Fruit fly (Drosophila melanogaster) whole organism, embryonic: ENCODE data around the gene Est-Q.
A peak's percentile ranks its signal among the peaks of the same experiment; 100 is the strongest.

Experiments used
- Awh ChIP-seq: fragments of 200-800 bp; sonication (Bioruptor generic); IDR thresholded peaks from 2 replicates; pipeline ENCODE4, ENCODE4 v1.3.6; 2022; ENCODE audit warnings: missing biosample characterization, missing genetic modification characterization
- CG10321 ChIP-seq: fragments of 200-800 bp; sonication (Bioruptor generic); IDR thresholded peaks from 2 replicates; pipeline ENCODE4 v1.3.6; 2022; ENCODE audit warnings: missing biosample characterization, missing genetic modification characterization
- CG12155 ChIP-seq: fragments of 200-800 bp; sonication (Bioruptor generic); optimal IDR thresholded peaks from 3 replicates; lab custom pipeline; 2016; ENCODE audit warnings: missing biosample characterization, missing genetic modification characterization
- CG1233 ChIP-seq: fragments of 200-800 bp; sonication (Bioruptor generic); optimal IDR thresholded peaks from 4 replicates; lab custom pipeline; 2018; ENCODE audit warnings: missing biosample characterization, mild to moderate bottlenecking, missing genetic modification characterization
- CG12659 ChIP-seq: fragments of 200-800 bp; sonication (Bioruptor generic); optimal IDR thresholded peaks from 3 replicates; lab custom pipeline; 2017; ENCODE audit warnings: mild to moderate bottlenecking, missing biosample characterization, missing genetic modification reagents, missing genetic modification characterization
- CG12942 ChIP-seq: fragments of 200-800 bp; sonication (Bioruptor generic); optimal IDR thresholded peaks from 3 replicates; lab custom pipeline; 2016; ENCODE audit warnings: missing biosample characterization, missing genetic modification characterization
- CG13287 ChIP-seq: fragments of 200-800 bp; sonication (Bioruptor generic); IDR thresholded peaks from 2 replicates; pipeline ENCODE4 v1.3.6; 2022; ENCODE audit warnings: missing biosample characterization, missing genetic modification characterization; ENCODE audit not compliant: partially characterized antibody
- CG15011 ChIP-seq: fragments of 200-800 bp; sonication (Bioruptor generic); optimal IDR thresholded peaks from 3 replicates; lab custom pipeline; 2018; ENCODE audit warnings: missing biosample characterization, mild to moderate bottlenecking, missing genetic modification characterization
- CG16779 ChIP-seq: fragments of 200-800 bp; sonication (Bioruptor generic); IDR thresholded peaks from 2 replicates; pipeline ENCODE4 v1.3.6; 2022; ENCODE audit warnings: missing biosample characterization, missing genetic modification characterization
- CG16813 ChIP-seq: fragments of 200-800 bp; sonication (Bioruptor generic); IDR thresholded peaks from 3 replicates; pipeline ENCODE4 v1.3.6; 2022; ENCODE audit warnings: missing biosample characterization, missing genetic modification characterization; ENCODE audit not compliant: partially characterized antibody
- CG17359 ChIP-seq: fragments of 200-800 bp; sonication (Bioruptor generic); optimal IDR thresholded peaks from 3 replicates; lab custom pipeline; 2018; ENCODE audit warnings: missing biosample characterization, mild to moderate bottlenecking, missing genetic modification characterization, moderate library complexity
- CG17361 ChIP-seq: fragments of 200-800 bp; sonication (Bioruptor generic); IDR thresholded peaks from 3 replicates; pipeline ENCODE4 v1.3.6; 2022; ENCODE audit warnings: missing biosample characterization, missing genetic modification characterization
- CG17829 ChIP-seq: fragments of 200-800 bp; optimal IDR thresholded peaks from 2 replicates; lab custom pipeline; 2019; ENCODE audit warnings: missing biosample characterization, mild to moderate bottlenecking, missing genetic modification characterization, moderate library complexity
- CG1832 ChIP-seq: fragments of 200-800 bp; sonication (Bioruptor generic); optimal IDR thresholded peaks from 2 replicates; lab custom pipeline; 2017; ENCODE audit warnings: missing biosample characterization, mild to moderate bottlenecking, missing genetic modification characterization, inconsistent platforms
- CG18599 ChIP-seq: fragments of 200-800 bp; sonication (Bioruptor generic); optimal IDR thresholded peaks from 3 replicates; lab custom pipeline; 2017; ENCODE audit warnings: missing biosample characterization, missing genetic modification characterization, mild to moderate bottlenecking, moderate library complexity, missing genetic modification reagents
- CG43689 ChIP-seq: fragments of 200-800 bp; sonication (Bioruptor generic); IDR thresholded peaks from 2 replicates; pipeline ENCODE4 v1.3.6; 2022; ENCODE audit warnings: missing biosample characterization, missing genetic modification characterization
- CG5180 ChIP-seq: fragments of 200-800 bp; sonication (Bioruptor generic); optimal IDR thresholded peaks from 3 replicates; lab custom pipeline; 2017; ENCODE audit warnings: missing biosample characterization, missing genetic modification characterization, mild to moderate bottlenecking, moderate library complexity, missing genetic modification reagents
- CG6254 ChIP-seq: fragments of 200-800 bp; sonication (Bioruptor generic); optimal IDR thresholded peaks from 3 replicates; lab custom pipeline; 2017; ENCODE audit warnings: mild to moderate bottlenecking, missing biosample characterization, missing genetic modification reagents, missing genetic modification characterization
- CG7786 ChIP-seq: fragments of 200-800 bp; sonication (Bioruptor generic); optimal IDR thresholded peaks from 2 replicates; lab custom pipeline; 2016; ENCODE audit warnings: missing biosample characterization, missing genetic modification characterization
- CG8359 ChIP-seq: fragments of 200-800 bp; sonication (Bioruptor generic); optimal IDR thresholded peaks from 2 replicates; lab custom pipeline; 2017; ENCODE audit warnings: missing biosample characterization, mild to moderate bottlenecking, missing genetic modification characterization, borderline replicate concordance
- CG8924 ChIP-seq: fragments of 200-800 bp; optimal IDR thresholded peaks from 3 replicates; lab custom pipeline; 2019; ENCODE audit warnings: missing biosample characterization, mild to moderate bottlenecking, missing genetic modification characterization, moderate library complexity
- CG9876 ChIP-seq: fragments of 200-800 bp; sonication (Bioruptor generic); optimal IDR thresholded peaks from 2 replicates; lab custom pipeline; 2016; ENCODE audit warnings: missing biosample characterization, missing genetic modification characterization
- Chrac-16 ChIP-seq: fragments of 200-800 bp; sonication (Bioruptor generic); optimal IDR thresholded peaks from 3 replicates; lab custom pipeline; 2016; ENCODE audit warnings: missing biosample characterization, missing genetic modification characterization
- CkIIα-i1 ChIP-seq: fragments of 200-800 bp; sonication (Bioruptor generic); IDR thresholded peaks from 2 replicates; pipeline ENCODE4 v1.3.6; 2022; ENCODE audit warnings: missing biosample characterization, missing genetic modification characterization
- CrebB ChIP-seq: fragments of 200-800 bp; sonication (Bioruptor generic); optimal IDR thresholded peaks from 3 replicates; lab custom pipeline; 2018; ENCODE audit warnings: missing biosample characterization, mild to moderate bottlenecking, missing genetic modification characterization
- D ChIP-seq, 2 experiments: fragments of 200-800 bp in 1 of 2; fragments of >200 bp in 1 of 2; sonication (Bioruptor generic) in 1 of 2; optimal IDR thresholded peaks; 2 replicates in 1 of 2; 3 replicates in 1 of 2; lab custom pipeline; 2017; ENCODE audit warnings: mild to moderate bottlenecking in 1 of 2, missing biosample characterization in 1 of 2, missing genetic modification characterization in 1 of 2, missing genetic modification reagents in 1 of 2
- Elba2 ChIP-seq: fragments of 200-800 bp; sonication (Bioruptor generic); optimal IDR thresholded peaks from 3 replicates; lab custom pipeline; 2016; ENCODE audit warnings: missing biosample characterization, missing genetic modification characterization
- Fer3 ChIP-seq: fragments of 200-800 bp; sonication (Bioruptor generic); optimal IDR thresholded peaks from 2 replicates; lab custom pipeline; 2018; ENCODE audit warnings: missing biosample characterization, mild to moderate bottlenecking, missing genetic modification characterization, moderate library complexity
- H15 ChIP-seq: fragments of 200-800 bp; sonication (Bioruptor generic); IDR thresholded peaks from 3 replicates; pipeline ENCODE4 v1.3.6; 2022; ENCODE audit warnings: missing biosample characterization, missing genetic modification characterization
- HLH3B ChIP-seq: fragments of 200-800 bp; sonication (Bioruptor generic); IDR thresholded peaks from 2 replicates; pipeline ENCODE4 v1.3.6; 2022; ENCODE audit warnings: missing biosample characterization, missing genetic modification characterization
- Hsf ChIP-seq: fragments of 200-800 bp; sonication (Bioruptor generic); optimal IDR thresholded peaks from 3 replicates; lab custom pipeline; 2016; ENCODE audit warnings: missing biosample characterization, missing genetic modification characterization
- Med ChIP-seq: fragments of 200-800 bp; sonication (Bioruptor generic); peaks from one replicate; lab custom pipeline; 2016; ENCODE audit warnings: missing biosample characterization, missing genetic modification characterization, mild to moderate bottlenecking, inconsistent platforms, moderate library complexity
- Mrtf ChIP-seq: fragments of 200-800 bp; sonication (Bioruptor generic); IDR thresholded peaks from 3 replicates; pipeline ENCODE4 v1.3.6; 2022; ENCODE audit warnings: missing biosample characterization, missing genetic modification characterization
- ap ChIP-seq: fragments of 200-800 bp; sonication (Bioruptor generic); IDR thresholded peaks from 2 replicates; pipeline ENCODE4 v1.3.6; 2022; ENCODE audit warnings: missing biosample characterization, missing genetic modification characterization
- ato ChIP-seq: fragments of 200-800 bp; sonication (Bioruptor generic); IDR thresholded peaks from 2 replicates; pipeline ENCODE4 v1.3.6; 2022; ENCODE audit warnings: missing biosample characterization, missing genetic modification characterization; ENCODE audit not compliant: partially characterized antibody
- bigmax ChIP-seq: fragments of 200-800 bp; sonication (Bioruptor generic); optimal IDR thresholded peaks from 2 replicates; lab custom pipeline; 2018; ENCODE audit warnings: missing biosample characterization, mild to moderate bottlenecking, missing genetic modification characterization
- chn ChIP-seq: fragments of 200-800 bp; sonication (Bioruptor generic); optimal IDR thresholded peaks from 2 replicates; lab custom pipeline; 2016; ENCODE audit warnings: missing biosample characterization, missing genetic modification characterization
- dmrt99B ChIP-seq: fragments of 200-800 bp; sonication (Bioruptor generic); optimal IDR thresholded peaks from 2 replicates; lab custom pipeline; 2018; ENCODE audit warnings: missing biosample characterization, mild to moderate bottlenecking, missing genetic modification characterization, moderate library complexity
- eve ChIP-seq, 2 experiments: fragments of >200 bp; optimal IDR thresholded peaks; 2 replicates each; lab custom pipeline; 2017; ENCODE audit warnings: missing biosample characterization in 2 of 2, missing genetic modification characterization in 2 of 2
- gfzf ChIP-seq: fragments of 200-800 bp; sonication (Bioruptor generic); optimal IDR thresholded peaks from 2 replicates; lab custom pipeline; 2016; ENCODE audit warnings: missing biosample characterization, mild to moderate bottlenecking, missing genetic modification characterization, moderate library complexity
- jigr1 ChIP-seq: fragments of 200-800 bp; sonication (Bioruptor generic); IDR thresholded peaks from 3 replicates; pipeline ENCODE4 v1.3.6; 2022; ENCODE audit warnings: missing biosample characterization, missing genetic modification characterization
- jumu ChIP-seq: fragments of 200-800 bp; sonication (Bioruptor generic); optimal IDR thresholded peaks from 3 replicates; lab custom pipeline; 2016; ENCODE audit warnings: missing biosample characterization, missing genetic modification characterization
- kah ChIP-seq: fragments of 200-800 bp; sonication (Bioruptor generic); optimal IDR thresholded peaks from 2 replicates; lab custom pipeline; 2018; ENCODE audit warnings: missing biosample characterization, mild to moderate bottlenecking, missing genetic modification characterization
- lov ChIP-seq, 2 experiments: fragments of 200-800 bp in 1 of 2; fragments of >200 bp in 1 of 2; sonication (Bioruptor generic) in 1 of 2; IDR thresholded peaks in 1 of 2; optimal IDR thresholded peaks in 1 of 2; 2 replicates in 1 of 2; 3 replicates in 1 of 2; pipeline versions ENCODE4 v1.3.6 to Lab custom; 2017 to 2022; ENCODE audit warnings: missing biosample characterization in 1 of 2, missing genetic modification characterization in 1 of 2
- maf-S ChIP-seq: fragments of 200-800 bp; sonication (Bioruptor generic); optimal IDR thresholded peaks from 2 replicates; lab custom pipeline; 2016; ENCODE audit warnings: missing biosample characterization, missing genetic modification characterization
- nau ChIP-seq: fragments of 200-800 bp; sonication (Bioruptor generic); optimal IDR thresholded peaks from 3 replicates; lab custom pipeline; 2017; ENCODE audit warnings: missing biosample characterization, mild to moderate bottlenecking, missing genetic modification characterization, missing genetic modification reagents
- pita ChIP-seq: fragments of 200-800 bp; sonication (Bioruptor generic); optimal IDR thresholded peaks from 2 replicates; lab custom pipeline; 2017; ENCODE audit warnings: missing biosample characterization, mild to moderate bottlenecking, missing genetic modification characterization
- slbo ChIP-seq: fragments of 200-800 bp; sonication (Bioruptor generic); IDR thresholded peaks from 2 replicates; pipeline ENCODE4 v1.3.6; 2022; ENCODE audit warnings: missing biosample characterization, missing genetic modification characterization
- z ChIP-seq: fragments of 200-800 bp; sonication (Bioruptor generic); IDR thresholded peaks from 3 replicates; pipeline ENCODE4 v1.3.6; 2022; ENCODE audit warnings: missing biosample characterization, missing genetic modification characterization

Est-Q gene

DNA sequence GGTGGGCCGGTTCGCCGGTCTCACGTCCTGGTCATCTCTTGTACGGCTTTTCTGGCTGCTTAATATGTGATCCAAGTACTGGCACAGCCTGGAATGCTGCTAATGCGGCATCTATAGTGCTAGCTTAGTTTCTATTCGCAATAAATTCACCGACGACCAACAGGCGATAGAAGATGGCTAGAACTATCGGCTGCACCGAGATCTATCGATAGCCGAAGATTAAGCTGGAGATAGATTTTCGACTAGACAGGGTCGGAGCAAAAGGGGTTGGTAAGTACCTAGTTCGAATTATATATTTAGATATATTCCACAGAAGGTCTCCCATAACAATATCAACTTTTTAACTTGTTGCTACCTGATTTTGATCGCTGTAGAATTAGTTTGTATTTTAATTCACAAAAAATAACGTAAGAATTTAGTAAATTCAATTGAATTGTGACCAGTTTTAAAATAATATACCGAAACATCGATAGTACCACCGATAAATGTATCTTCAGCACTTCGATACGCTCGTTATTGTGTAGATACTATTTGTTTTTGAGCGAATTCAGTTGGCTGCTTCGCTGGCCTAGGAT lies 6.2 kb downstream of the Est-Q start, which contains the start of the genes Glg1 and M6 (continued):
- TF ChIP-seq CG10321 (GFP tag; lab: Robert Waterston, UW), result no peak
- peak; percentile 55 for TF ChIP-seq dmrt99B (tag; lab: Kevin White, UChicago)
- no peak for TF ChIP-seq D (optimal IDR thresholded peaks at IDR 0.05; lab: Kevin White, UChicago)
- TF ChIP-seq D (GFP tag; optimal IDR thresholded peaks at IDR 0.05; lab: Kevin White, UChicago), result no peak
- peak; percentile 96 for TF ChIP-seq CG16813 (GFP tag; lab: Robert Waterston, UW)
- peak; percentile 75 for TF ChIP-seq CG12155
- peak; percentile 35; the same call in 1 of the 2 replicates for TF ChIP-seq HLH3B
- no peak for TF ChIP-seq bigmax (GFP tag; lab: Kevin White, UChicago)
- peak; percentile 44 for TF ChIP-seq CG1233
- peak; percentile 84 for TF ChIP-seq CG17361 (GFP tag; lab: Robert Waterston, UW)
- TF ChIP-seq CG5180, result no peak
- peak; percentile 40 for TF ChIP-seq CG17359
- TF ChIP-seq nau (GFP tag; lab: Kevin White, UChicago), result no peak
- no peak for TF ChIP-seq CG15011 (GFP tag; lab: Kevin White, UChicago)
- no peak for TF ChIP-seq kah (GFP tag; lab: Kevin White, UChicago)
- peak; percentile 73 for TF ChIP-seq CG8924 (tag; lab: Kevin White, UChicago)
- TF ChIP-seq CG13287 (GFP tag; lab: Robert Waterston, UW), result peak; percentile 93
- no peak for TF ChIP-seq jigr1 (GFP tag; lab: Robert Waterston, UW)
- TF ChIP-seq CG9876, result peak; percentile 0
- TF ChIP-seq lov (optimal IDR thresholded peaks at IDR 0.05; lab: Kevin White, UChicago), result no peak
- no peak for TF ChIP-seq lov (GFP tag; IDR thresholded peaks at IDR 0.05; lab: Robert Waterston, UW)
- peak; percentile 73 for TF ChIP-seq Hsf (GFP tag; lab: Kevin White, UChicago)
- TF ChIP-seq H15, result peak; percentile 29; the same call in 1 of the 3 replicates
- peak; percentile 61; the same call in 2 of the 3 replicates for TF ChIP-seq Mrtf (GFP tag; lab: Robert Waterston, UW)
- TF ChIP-seq jumu (GFP tag; lab: Kevin White, UChicago), result peak; percentile 60
- peak; percentile 51 for TF ChIP-seq Elba2 (GFP tag; lab: Kevin White, UChicago)
- TF ChIP-seq CG1832 (GFP tag; lab: Kevin White, UChicago), result no peak
- TF ChIP-seq maf-S (GFP tag; lab: Kevin White, UChicago), result peak; percentile 47
- peak; percentile 72 for TF ChIP-seq CG7786 (GFP tag; lab: Kevin White, UChicago)
- TF ChIP-seq gfzf (GFP tag; lab: Kevin White, UChicago), result peak; percentile 15
- no peak for TF ChIP-seq CrebB (tag; lab: Kevin White, UChicago)
- TF ChIP-seq CG12659 (GFP tag; lab: Kevin White, UChicago), result peak; percentile 86
- no peak for TF ChIP-seq CG8359 (GFP tag; lab: Kevin White, UChicago)
- peak; percentile 62 for TF ChIP-seq Chrac-16 (GFP tag; lab: Kevin White, UChicago)
- no peak for TF ChIP-seq z (GFP tag; lab: Robert Waterston, UW)
- TF ChIP-seq pita, result no peak
- TF ChIP-seq Awh (GFP tag; lab: Robert Waterston, UW), result no peak
- peak; percentile 17 for TF ChIP-seq Fer3
- TF ChIP-seq CG18599 (GFP tag; lab: Kevin White, UChicago), result peak; percentile 77
- TF ChIP-seq slbo (GFP tag; lab: Robert Waterston, UW), result peak; percentile 85
- TF ChIP-seq Med (GFP tag; lab: Kevin White, UChicago), result peak; percentile 90
- peak; percentile 89 for TF ChIP-seq ato (GFP tag; lab: Robert Waterston, UW)
- peak; percentile 74 for TF ChIP-seq CG17829 (tag; lab: Kevin White, UChicago)
- TF ChIP-seq CG6254 (GFP tag; lab: Kevin White, UChicago), result no peak
- TF ChIP-seq CG16779 (GFP tag; lab: Robert Waterston, UW), result no peak
- TF ChIP-seq chn (GFP tag; lab: Kevin White, UChicago), result peak; percentile 68
- no peak for TF ChIP-seq ap (GFP tag; lab: Robert Waterston, UW)
- no peak for TF ChIP-seq CkIIα-i1 (GFP tag; lab: Robert Waterston, UW)
- no peak for TF ChIP-seq eve (GFP tag; optimal IDR thresholded peaks at IDR 0.05; lab: Kevin White, UChicago)
- TF ChIP-seq CG12942 (GFP tag; lab: Kevin White, UChicago), result peak; percentile 46
- no peak for TF ChIP-seq CG43689 (GFP tag; lab: Robert Waterston, UW)
